In the genomic region with DNA sequence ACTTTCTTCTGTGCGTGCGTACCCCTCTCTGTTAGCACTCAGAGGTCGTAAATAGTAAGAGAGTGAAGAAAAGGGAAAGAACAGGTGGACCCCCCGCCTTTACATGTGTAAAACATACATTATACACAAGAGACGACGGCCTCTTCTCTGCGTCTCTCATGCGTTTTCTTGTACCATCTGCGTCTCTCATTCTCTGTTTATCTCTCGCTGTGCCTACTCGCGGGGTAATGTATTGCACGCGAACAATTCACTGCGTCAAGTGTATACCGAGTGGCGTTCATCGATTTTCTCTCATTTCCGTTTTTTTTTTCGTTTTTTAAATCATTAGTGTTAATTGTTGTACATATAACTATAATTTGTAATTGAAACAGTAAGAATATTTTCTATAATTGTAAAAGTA, we compare ENCODE assay signal across 5 worm cellular contexts.
TF ChIP-seq lines count a peak whose summit lies in the region.

No protein-coding gene starts in this region.

TF ChIP-seq in whole organism, L1 larva, 84 proteins besides CTCF, POLR2A, EP300 and RAD21 (continues in another document):
- TF ChIP-seq nhr-71 (tag; optimal IDR thresholded peaks at IDR 0.05; lab: Kevin White, UChicago) = no peak
- no peak for TF ChIP-seq isw-1 (GFP tag; IDR thresholded peaks at IDR 0.05; lab: Robert Waterston, UW)
- TF ChIP-seq C04F5.9 (tag; optimal IDR thresholded peaks at IDR 0.05; lab: Kevin White, UChicago) = no peak
- no peak for TF ChIP-seq nhr-19 (GFP tag; conservative IDR thresholded peaks at IDR 0.05; lab: Robert Waterston, UW)
- no peak for TF ChIP-seq ztf-11 (tag; optimal IDR thresholded peaks at IDR 0.05; lab: Kevin White, UChicago)
- TF ChIP-seq lin-13 (GFP tag; optimal IDR thresholded peaks at IDR 0.05; lab: Kevin White, UChicago) = peak; percentile 25
- no peak for TF ChIP-seq nhr-77 (tag; optimal IDR thresholded peaks at IDR 0.05; lab: Kevin White, UChicago)
- TF ChIP-seq ceh-63 (GFP tag; optimal IDR thresholded peaks at IDR 0.05; lab: Kevin White, UChicago) = no peak
- no peak for TF ChIP-seq ztf-4 (tag; optimal IDR thresholded peaks at IDR 0.05; lab: Kevin White, UChicago)
- no peak for TF ChIP-seq nhr-76 (tag; optimal IDR thresholded peaks at IDR 0.05; lab: Kevin White, UChicago)
- no peak for TF ChIP-seq pax-3 (tag; optimal IDR thresholded peaks at IDR 0.05; lab: Kevin White, UChicago)
- peak; percentile 18 for TF ChIP-seq blmp-1 (tag; optimal IDR thresholded peaks at IDR 0.05; lab: Kevin White, UChicago)
- peak; percentile 14 for TF ChIP-seq swsn-7 (tag; optimal IDR thresholded peaks at IDR 0.05; lab: Kevin White, UChicago)
- no peak for TF ChIP-seq mep-1 (tag; optimal IDR thresholded peaks at IDR 0.05; lab: Kevin White, UChicago)
- TF ChIP-seq ces-1 (GFP tag; optimal IDR thresholded peaks at IDR 0.05; lab: Kevin White, UChicago) = no peak
- TF ChIP-seq efl-1 (optimal IDR thresholded peaks at IDR 0.05; lab: Kevin White, UChicago) = peak; percentile 28 to 46
- peak in 1 of 2 experiments; percentile 88 for TF ChIP-seq efl-1 (GFP tag; optimal IDR thresholded peaks at IDR 0.05 in 1 of 2; lab: Kevin White, UChicago)
- TF ChIP-seq nhr-20 (tag; optimal IDR thresholded peaks at IDR 0.05; lab: Kevin White, UChicago) = peak; percentile 4

TF ChIP-seq in whole organism, L3 larva, 47 proteins besides CTCF, POLR2A, EP300 and RAD21:
- TF ChIP-seq pqm-1 (tag; optimal IDR thresholded peaks at IDR 0.05; lab: Kevin White, UChicago) = peak; percentile 24
- peak; percentile 28 for TF ChIP-seq ceh-28 (tag; optimal IDR thresholded peaks at IDR 0.05; lab: Kevin White, UChicago)
- TF ChIP-seq pha-4 (tag; optimal IDR thresholded peaks at IDR 0.05; lab: Kevin White, UChicago) = peak; percentile 35
- no peak for TF ChIP-seq fos-1 (tag; optimal IDR thresholded peaks at IDR 0.05; lab: Kevin White, UChicago)

TF ChIP-seq in whole organism, early embryonic, 17 proteins besides CTCF, POLR2A, EP300 and RAD21:
- TF ChIP-seq hmg-4 (GFP tag; optimal IDR thresholded peaks at IDR 0.05; lab: Kevin White, UChicago) (no peak), flt-1 (GFP tag; IDR thresholded peaks at IDR 0.05; lab: Robert Waterston, UW) (no peak), aly-1 (tag; optimal IDR thresholded peaks at IDR 0.05; lab: Kevin White, UChicago) (no peak), hmbx-1 (tag; optimal IDR thresholded peaks at IDR 0.05; lab: Kevin White, UChicago) (no peak), B0310.2 (tag; optimal IDR thresholded peaks at IDR 0.05; lab: Kevin White, UChicago) (no peak), F13C5.2 (tag; optimal IDR thresholded peaks at IDR 0.05; lab: Kevin White, UChicago) (peak; percentile 31), tbx-11 (GFP tag; IDR thresholded peaks at IDR 0.05; lab: Robert Waterston, UW) (no peak)
TF ChIP-seq in whole organism, early embryonic: peak in this region for 1.

TF ChIP-seq in whole organism, midembryonic, 9 proteins besides CTCF, POLR2A, EP300 and RAD21:
- TF ChIP-seq flt-1 (GFP tag; IDR thresholded peaks at IDR 0.05; lab: Robert Waterston, UW) = no peak
- TF ChIP-seq cog-1 (tag; optimal IDR thresholded peaks at IDR 0.05; lab: Kevin White, UChicago) = peak; percentile 92
- no peak for TF ChIP-seq ztf-29 (GFP tag; IDR thresholded peaks at IDR 0.05; lab: Robert Waterston, UW)
- TF ChIP-seq ztf-23 (GFP tag; IDR thresholded peaks at IDR 0.05; lab: Robert Waterston, UW) = no peak

TF ChIP-seq in whole organism, young adult, 124 proteins besides CTCF, POLR2A, EP300 and RAD21:
- TF ChIP-seq fkh-3 (tag; optimal IDR thresholded peaks at IDR 0.05; lab: Kevin White, UChicago) (no peak), madf-8 (GFP tag; conservative IDR thresholded peaks at IDR 0.05; lab: Robert Waterston, UW) (no peak), snpc-4 (GFP tag; optimal IDR thresholded peaks at IDR 0.05; lab: Kevin White, UChicago) (peak; percentile 17), snpc-4 (tag; optimal IDR thresholded peaks at IDR 0.05; lab: Kevin White, UChicago) (peak in 3 of 4 experiments; percentile 46 to 87 (median 66)), attf-6 (GFP tag; IDR thresholded peaks at IDR 0.05; lab: Robert Waterston, UW) (peak; percentile 80), aptf-3 (GFP tag; IDR thresholded peaks at IDR 0.05; lab: Robert Waterston, UW) (no peak), C17E4.6 (GFP tag; IDR thresholded peaks at IDR 0.05; lab: Robert Waterston, UW) (no peak), ztf-26 (tag; optimal IDR thresholded peaks at IDR 0.05; lab: Kevin White, UChicago) (no peak), tbp1 (GFP tag; optimal IDR thresholded peaks at IDR 0.05; lab: Kevin White, UChicago) (peak; percentile 21), hlh-12 (tag; optimal IDR thresholded peaks at IDR 0.05; lab: Kevin White, UChicago) (no peak), F49E8.2 (tag; optimal IDR thresholded peaks at IDR 0.05; lab: Kevin White, UChicago; ENCODE audit: insufficient read depth) (no peak), hmg-1.2 (GFP tag; IDR thresholded peaks at IDR 0.05; lab: Robert Waterston, UW) (peak; percentile 90), F23B12.7 (tag; optimal IDR thresholded peaks at IDR 0.05; lab: Kevin White, UChicago; ENCODE audit: insufficient read depth) (no peak), B0336.3 (GFP tag; IDR thresholded peaks at IDR 0.05; lab: Robert Waterston, UW) (no peak)
TF ChIP-seq in whole organism, young adult: peak in this region for 4.

Comparison
In these comparisons a context has a peak if more than half of its experiments do, and no peak if none do; other contexts are left out.
1. Of the 8 proteins assayed by ChIP-seq in both whole organism, young adult and whole organism, L1 larva: peak only in whole organism, young adult: snpc-4; only in whole organism, L1 larva: efl-1; in both: none; in neither: 6.